Worm (Caenorhabditis elegans) whole organism, mixed stage, embryonic: ENCODE data around the gene hpo-19.

Experiments
- M03D4.4 ChIP-seq: sonication (generic microtip); optimal IDR thresholded peaks from 2 replicates; lab custom pipeline; 2017; ENCODE audit warnings: mild to moderate bottlenecking, missing genetic modification characterization, missing compliant biosample characterization
- bed-3 ChIP-seq: fragments of 200-800 bp; sonication (Bioruptor generic); optimal IDR thresholded peaks from 3 replicates; lab custom pipeline; 2018; ENCODE audit warnings: mild to moderate bottlenecking, missing genetic modification characterization, moderate library complexity, missing compliant biosample characterization
- blmp-1 ChIP-seq: fragments of 150-350 bp; optimal IDR thresholded peaks from 2 replicates; lab custom pipeline; 2014; ENCODE audit warnings: missing biosample characterization, missing genetic modification characterization
- ceh-39 ChIP-seq: fragments of 150-350 bp; optimal IDR thresholded peaks from 2 replicates; lab custom pipeline; 2014; ENCODE audit warnings: missing biosample characterization, missing genetic modification characterization
- ceh-43 ChIP-seq: fragments of 200-800 bp; sonication (Bioruptor generic); optimal IDR thresholded peaks from 2 replicates; lab custom pipeline; 2018; ENCODE audit warnings: mild to moderate bottlenecking, missing genetic modification characterization, moderate library complexity, missing compliant biosample characterization
- ceh-83 ChIP-seq: fragments of 200-800 bp; sonication (Bioruptor generic); optimal IDR thresholded peaks from 2 replicates; lab custom pipeline; 2018; ENCODE audit warnings: mild to moderate bottlenecking, missing genetic modification characterization, missing compliant biosample characterization
- ces-1 ChIP-seq: fragments of 150-350 bp; optimal IDR thresholded peaks from 2 replicates; lab custom pipeline; 2014; ENCODE audit warnings: missing biosample characterization, missing genetic modification reagents, missing genetic modification characterization
- cnd-1 ChIP-seq: fragments of 200-800 bp; sonication (Bioruptor generic); optimal IDR thresholded peaks from 2 replicates; lab custom pipeline; 2018; ENCODE audit warnings: mild to moderate bottlenecking, missing genetic modification characterization, missing compliant biosample characterization
- drap-1 ChIP-seq: fragments of 200-800 bp; sonication (Bioruptor generic); optimal IDR thresholded peaks from 3 replicates; lab custom pipeline; 2018; ENCODE audit warnings: mild to moderate bottlenecking, missing genetic modification characterization, missing compliant biosample characterization
- elt-1 ChIP-seq: sonication (generic microtip); optimal IDR thresholded peaks from 2 replicates; lab custom pipeline; 2017; ENCODE audit warnings: missing genetic modification characterization, mild to moderate bottlenecking, missing compliant biosample characterization, antibody characterized with exemption, moderate library complexity, borderline replicate concordance; ENCODE audit not compliant: insufficient read depth
- elt-3 ChIP-seq: fragments of 150-350 bp; optimal IDR thresholded peaks from 2 replicates; lab custom pipeline; 2014; ENCODE audit warnings: missing biosample characterization, missing genetic modification characterization
- flh-1 ChIP-seq: fragments of 200-800 bp; sonication (Bioruptor generic); optimal IDR thresholded peaks from 2 replicates; lab custom pipeline; 2018; ENCODE audit warnings: mild to moderate bottlenecking, missing genetic modification characterization, moderate library complexity, missing compliant biosample characterization
- ham-2 ChIP-seq: fragments of 200-800 bp; sonication (Bioruptor generic); optimal IDR thresholded peaks from 2 replicates; lab custom pipeline; 2018; ENCODE audit warnings: mild to moderate bottlenecking, missing genetic modification characterization, missing compliant biosample characterization
- hlh-1 ChIP-seq: fragments of 150-350 bp; optimal IDR thresholded peaks from 2 replicates; lab custom pipeline; 2014; ENCODE audit warnings: missing biosample characterization, missing genetic modification reagents, missing genetic modification characterization
- lin-13 ChIP-seq: fragments of 150-350 bp; optimal IDR thresholded peaks from 2 replicates; lab custom pipeline; 2014; ENCODE audit warnings: missing biosample characterization, missing genetic modification characterization
- lin-32 ChIP-seq: fragments of 200-800 bp; sonication (Bioruptor generic); optimal IDR thresholded peaks from 2 replicates; lab custom pipeline; 2018; ENCODE audit warnings: mild to moderate bottlenecking, missing genetic modification characterization, missing compliant biosample characterization
- lsy-2 ChIP-seq: fragments of 150-350 bp; optimal IDR thresholded peaks from 2 replicates; lab custom pipeline; 2014; ENCODE audit warnings: missing biosample characterization, missing genetic modification characterization
- mab-5 ChIP-seq: fragments of 150-350 bp; optimal IDR thresholded peaks from 2 replicates; lab custom pipeline; 2014; ENCODE audit warnings: missing biosample characterization, missing genetic modification characterization
- mep-1 ChIP-seq: fragments of 150-350 bp; optimal IDR thresholded peaks from 2 replicates; lab custom pipeline; 2017; ENCODE audit warnings: missing biosample characterization, missing genetic modification reagents, missing genetic modification characterization, inconsistent platforms
- mls-2 ChIP-seq: sonication (generic microtip); optimal IDR thresholded peaks from 2 replicates; lab custom pipeline; 2016; ENCODE audit warnings: mild to moderate bottlenecking, missing genetic modification characterization, moderate library complexity, missing compliant biosample characterization
- nhr-12 ChIP-seq: fragments of 150-350 bp; optimal IDR thresholded peaks from 2 replicates; lab custom pipeline; 2014; ENCODE audit warnings: missing biosample characterization, missing genetic modification characterization
- nhr-2 ChIP-seq: fragments of 150-350 bp; optimal IDR thresholded peaks from 2 replicates; lab custom pipeline; 2014; ENCODE audit warnings: missing biosample characterization, missing genetic modification characterization
- nhr-237 ChIP-seq: fragments of 150-350 bp; optimal IDR thresholded peaks from 2 replicates; lab custom pipeline; 2014; ENCODE audit warnings: missing biosample characterization, missing genetic modification characterization
- nhr-28 ChIP-seq: fragments of 150-350 bp; optimal IDR thresholded peaks from 2 replicates; lab custom pipeline; 2014; ENCODE audit warnings: missing biosample characterization, missing genetic modification characterization
- nhr-76 ChIP-seq: sonication (generic microtip); optimal IDR thresholded peaks from 2 replicates; lab custom pipeline; 2017; ENCODE audit warnings: missing biosample characterization, missing genetic modification characterization
- pha-4 ChIP-seq: fragments of 150-350 bp; optimal IDR thresholded peaks from 2 replicates; lab custom pipeline; 2018; ENCODE audit warnings: missing biosample characterization, missing genetic modification reagents, missing genetic modification characterization
- sem-2 ChIP-seq: fragments of 200-800 bp; sonication (Bioruptor generic); optimal IDR thresholded peaks from 2 replicates; lab custom pipeline; 2018; ENCODE audit warnings: mild to moderate bottlenecking, missing genetic modification characterization, missing compliant biosample characterization
- snpc-4 ChIP-seq: fragments of 150-350 bp; optimal IDR thresholded peaks from 2 replicates; lab custom pipeline; 2014; ENCODE audit warnings: missing biosample characterization, missing genetic modification characterization
- sptf-1 ChIP-seq: sonication (generic microtip); optimal IDR thresholded peaks from 2 replicates; lab custom pipeline; 2017; ENCODE audit warnings: mild to moderate bottlenecking, missing genetic modification characterization, moderate library complexity, missing compliant biosample characterization
- tbx-8 ChIP-seq: fragments of 200-800 bp; sonication (Bioruptor generic); optimal IDR thresholded peaks from 2 replicates; lab custom pipeline; 2018; ENCODE audit warnings: mild to moderate bottlenecking, missing genetic modification characterization, moderate library complexity, missing compliant biosample characterization
- unc-120 ChIP-seq: sonication (generic microtip); optimal IDR thresholded peaks from 2 replicates; lab custom pipeline; 2017; ENCODE audit warnings: missing genetic modification characterization, missing compliant biosample characterization; ENCODE audit not compliant: poor library complexity, severe bottlenecking
- unc-39 ChIP-seq: fragments of 150-350 bp; optimal IDR thresholded peaks from 2 replicates; lab custom pipeline; 2014; ENCODE audit warnings: missing biosample characterization, missing genetic modification characterization
- unc-62 ChIP-seq: fragments of 150-350 bp; optimal IDR thresholded peaks from 2 replicates; lab custom pipeline; 2014; ENCODE audit warnings: missing biosample characterization, missing genetic modification reagents, missing genetic modification characterization
- zip-8 ChIP-seq: fragments of 150-350 bp; optimal IDR thresholded peaks from 2 replicates; lab custom pipeline; 2014; ENCODE audit warnings: missing biosample characterization, missing genetic modification characterization
- ztf-11 ChIP-seq: fragments of 150-350 bp; optimal IDR thresholded peaks from 2 replicates; lab custom pipeline; 2014; ENCODE audit warnings: missing biosample characterization, missing genetic modification characterization

The hpo-19 gene

DNA sequence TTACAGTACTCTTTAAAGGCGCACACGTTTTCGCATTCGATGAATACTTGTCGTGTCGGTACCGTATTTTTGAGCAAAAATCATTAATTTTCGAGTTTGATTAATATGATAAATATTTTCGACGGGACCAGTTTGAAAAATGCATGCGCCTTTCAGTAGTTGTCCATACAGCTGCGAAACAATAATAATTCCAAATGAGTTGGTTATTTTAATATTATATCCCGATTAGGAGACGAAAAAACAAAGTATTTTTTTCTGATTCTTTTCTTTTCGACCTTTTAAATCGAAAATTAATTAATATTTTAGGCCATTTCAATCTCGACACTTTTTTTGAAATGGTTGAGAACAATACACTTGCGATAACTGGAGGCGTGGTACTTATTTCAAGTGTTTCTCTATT, 2.2 kb downstream of the hpo-19 start, which contains the start of gene T05H4.4:
T05H4.4 (plus strand) TSS at position 301 of the 400 bp plus-strand sequence.
- TF ChIP-seq sem-2 (GFP tag; lab: Kevin White, UChicago) = no peak
- TF ChIP-seq, all 35 proteins: peak for 0

DNA sequence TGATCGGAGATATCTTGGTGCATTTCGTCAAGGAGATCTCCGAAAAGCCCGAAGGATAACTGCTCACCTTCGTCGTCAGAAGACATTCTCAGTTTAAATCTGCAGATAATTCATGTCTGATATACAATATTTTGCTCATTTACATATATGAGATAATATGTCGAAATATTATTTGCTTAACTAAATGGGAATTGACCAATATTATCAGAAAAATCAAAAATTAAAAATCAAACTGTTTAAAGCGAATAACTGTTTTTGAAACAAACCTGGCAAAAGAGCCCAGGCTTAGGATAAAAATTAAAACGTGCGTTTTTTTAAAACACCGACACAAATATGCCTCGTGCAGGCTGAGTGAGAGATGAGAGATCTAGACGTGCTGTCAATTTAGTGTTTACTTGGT, 5.2 kb downstream of the hpo-19 start, which contains the start of gene T05H4.15:
T05H4.15 (minus strand) TSS at position 101 of the 400 bp plus-strand sequence.
- TF ChIP-seq unc-120 = no peak
- TF ChIP-seq ces-1 = no peak
- TF ChIP-seq ceh-43 (GFP tag; lab: Kevin White, UChicago) = no peak
- no peak for TF ChIP-seq ham-2 (GFP tag; lab: Kevin White, UChicago)
- no peak for TF ChIP-seq lin-32 (GFP tag; lab: Kevin White, UChicago)
- no peak for TF ChIP-seq nhr-2
- no peak for TF ChIP-seq lin-13 (tag; lab: Kevin White, UChicago)
- no peak for TF ChIP-seq nhr-28 (tag; lab: Kevin White, UChicago)
- no peak for TF ChIP-seq sem-2 (GFP tag; lab: Kevin White, UChicago)
- TF ChIP-seq elt-3 (tag; lab: Kevin White, UChicago) = no peak
- no peak for TF ChIP-seq lsy-2 (tag; lab: Kevin White, UChicago)
- TF ChIP-seq mls-2 (tag; lab: Kevin White, UChicago) = no peak
- no peak for TF ChIP-seq flh-1
- TF ChIP-seq blmp-1 = no peak
- no peak for TF ChIP-seq zip-8 (tag; lab: Kevin White, UChicago)
- no peak for TF ChIP-seq pha-4 (tag; lab: Kevin White, UChicago)
- no peak for TF ChIP-seq nhr-237
- TF ChIP-seq, all 35 proteins: peak for 0

DNA sequence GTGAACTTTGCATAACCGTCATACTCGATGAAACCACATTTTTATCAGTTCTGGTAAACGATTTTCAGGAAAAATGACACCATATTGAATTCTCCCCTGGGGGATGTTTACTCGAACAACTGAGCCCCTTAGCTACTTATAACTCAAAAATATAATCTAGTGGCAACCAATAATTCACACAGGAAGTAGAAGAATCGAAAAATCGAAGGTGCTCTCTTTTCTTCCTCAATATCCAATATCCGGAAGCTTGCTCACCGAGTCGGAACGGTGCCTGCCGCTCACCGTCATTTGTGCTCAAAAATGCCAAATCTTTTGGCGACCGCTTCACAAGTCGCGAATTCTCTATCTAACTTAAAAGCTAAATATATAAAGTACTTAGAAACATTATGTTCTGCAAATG, 5.6 kb downstream of the hpo-19 start, which contains the start of gene T05H4.3:
T05H4.3 (plus strand) TSS at position 301 of the 400 bp plus-strand sequence.
- TF ChIP-seq lin-13 (tag; lab: Kevin White, UChicago) = no peak
- no peak for TF ChIP-seq hlh-1 (tag; lab: Kevin White, UChicago)
- no peak for TF ChIP-seq pha-4 (tag; lab: Kevin White, UChicago)
- TF ChIP-seq mep-1 (tag; lab: Kevin White, UChicago) = no peak
- TF ChIP-seq unc-39 = no peak
- TF ChIP-seq cnd-1 = no peak
- TF ChIP-seq blmp-1 = no peak
- no peak for TF ChIP-seq ham-2 (GFP tag; lab: Kevin White, UChicago)
- no peak for TF ChIP-seq mab-5 (tag; lab: Kevin White, UChicago)
- TF ChIP-seq unc-62 = no peak
- no peak for TF ChIP-seq nhr-12 (tag; lab: Kevin White, UChicago)
- TF ChIP-seq unc-120 = no peak
- no peak for TF ChIP-seq flh-1
- TF ChIP-seq ces-1 = no peak
- TF ChIP-seq, all 35 proteins: peak for 0

DNA sequence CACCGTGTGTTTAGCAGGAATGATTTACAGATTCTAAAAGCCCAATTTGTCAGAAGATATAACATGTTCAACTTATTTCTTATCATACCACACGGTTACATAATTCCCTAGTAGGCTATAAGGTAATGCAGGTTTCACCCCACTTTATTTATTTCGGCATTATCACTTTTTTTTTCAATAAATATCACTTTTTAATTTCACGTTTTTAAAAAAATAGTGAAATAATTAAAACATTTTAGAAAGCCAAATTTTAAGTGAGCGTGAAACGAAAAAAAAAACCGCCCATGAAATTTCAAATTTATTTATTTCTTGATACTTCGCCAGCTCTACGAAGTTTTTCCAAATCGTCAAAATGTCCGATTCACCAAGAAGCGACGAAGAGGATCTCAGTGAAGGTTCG, 11.9 kb downstream of the hpo-19 start, which contains the start of gene fbxa-196:
fbxa-196 (plus strand) TSS at position 301 of the 400 bp plus-strand sequence.
- TF ChIP-seq unc-62 (no peak), nhr-12 (tag; lab: Kevin White, UChicago) (no peak), tbx-8 (GFP tag; lab: Kevin White, UChicago) (no peak), ham-2 (GFP tag; lab: Kevin White, UChicago) (no peak), zip-8 (tag; lab: Kevin White, UChicago) (no peak), hlh-1 (tag; lab: Kevin White, UChicago) (no peak), mep-1 (tag; lab: Kevin White, UChicago) (no peak), ztf-11 (tag; lab: Kevin White, UChicago) (no peak), ces-1 (no peak), lsy-2 (tag; lab: Kevin White, UChicago) (no peak), ceh-39 (tag; lab: Kevin White, UChicago) (no peak), M03D4.4 (tag; lab: Kevin White, UChicago) (no peak), pha-4 (tag; lab: Kevin White, UChicago) (no peak)
- TF ChIP-seq, all 35 proteins: peak for 0

DNA sequence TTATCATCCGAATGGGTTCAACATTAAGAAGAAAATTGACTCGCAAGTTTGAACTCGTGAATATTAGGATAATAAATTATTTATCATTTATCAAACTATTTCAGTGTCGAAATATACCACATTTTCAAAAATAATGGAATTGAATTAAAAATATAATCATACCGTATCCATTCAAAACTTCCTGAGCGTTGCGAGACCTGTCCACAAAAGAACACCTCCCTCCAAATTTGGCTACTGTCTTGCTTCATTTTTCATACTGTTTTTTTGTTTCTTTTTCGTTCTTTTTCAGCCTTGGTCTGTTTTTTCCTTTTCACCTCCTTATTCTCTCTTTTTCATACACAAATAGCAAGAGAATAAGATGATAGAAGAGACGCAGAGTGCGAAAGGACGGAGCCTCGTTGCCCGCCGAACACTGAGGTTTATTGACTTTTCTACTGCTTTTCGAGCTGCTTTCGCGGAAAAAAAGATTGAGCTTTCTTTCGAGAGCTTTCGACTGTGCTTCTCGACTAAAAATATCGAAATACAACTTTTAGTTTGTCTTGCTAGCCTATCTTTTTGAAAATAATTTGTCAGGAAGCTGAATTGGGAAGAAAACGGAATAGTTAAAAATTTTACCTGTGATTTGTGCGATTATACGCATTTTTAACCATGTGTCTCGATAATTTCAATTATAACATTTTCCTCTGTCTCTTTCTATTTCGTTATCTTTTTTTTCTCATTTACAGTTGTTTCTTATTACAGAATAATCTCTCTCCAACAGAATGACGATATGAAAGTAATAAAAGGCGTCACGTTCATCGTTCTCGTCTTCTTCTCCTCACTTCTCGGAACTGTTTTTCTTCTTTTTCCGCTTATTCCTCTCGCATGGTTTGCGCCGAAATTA, 13.9 kb downstream of the hpo-19 start, which contains the start of gene acl-8:
acl-8 (plus strand) TSS at position 742 of the 883 bp plus-strand sequence.
- TF ChIP-seq nhr-76 (tag; lab: Kevin White, UChicago) (no peak), M03D4.4 (tag; lab: Kevin White, UChicago) (no peak), mls-2 (tag; lab: Kevin White, UChicago) (no peak), ztf-11 (tag; lab: Kevin White, UChicago) (no peak), ham-2 (GFP tag; lab: Kevin White, UChicago) (no peak), snpc-4 (tag; lab: Kevin White, UChicago) (no peak), nhr-12 (tag; lab: Kevin White, UChicago) (no peak), cnd-1 (no peak), ceh-39 (tag; lab: Kevin White, UChicago) (no peak), elt-1 (no peak), lsy-2 (tag; lab: Kevin White, UChicago) (no peak), ceh-83 (no peak), ces-1 (no peak), lin-13 (tag; lab: Kevin White, UChicago) (no peak), bed-3 (no peak), drap-1 (no peak), sptf-1 (tag; lab: Kevin White, UChicago) (no peak), ceh-43 (GFP tag; lab: Kevin White, UChicago) (no peak)
- TF ChIP-seq, all 35 proteins: peak for 0
